Fruit fly (Drosophila melanogaster) whole organism, wandering third instar larva: ENCODE data around the gene Alms1b.

Experiments used
- Abd-B ChIP-seq: fragments of >200 bp; optimal IDR thresholded peaks from 2 replicates; lab custom pipeline; 2017; ENCODE audit warnings: missing biosample characterization, missing genetic modification characterization
- CG9705 ChIP-seq: fragments of 200-800 bp; sonication (Bioruptor generic); optimal IDR thresholded peaks from 2 replicates; lab custom pipeline; 2018; ENCODE audit warnings: missing biosample characterization, mild to moderate bottlenecking, missing genetic modification characterization
- HLH106 ChIP-seq: fragments of 200-800 bp; optimal IDR thresholded peaks from 3 replicates; lab custom pipeline; 2019; ENCODE audit warnings: missing biosample characterization, mild to moderate bottlenecking, missing genetic modification characterization, moderate library complexity
- Jra ChIP-seq: sonication (Bioruptor generic); optimal IDR thresholded peaks from 2 replicates; lab custom pipeline; 2016; ENCODE audit warnings: missing biosample characterization, missing genetic modification characterization
- Mio ChIP-seq: sonication (Bioruptor generic); optimal IDR thresholded peaks from 2 replicates; lab custom pipeline; 2016; ENCODE audit warnings: missing biosample characterization, missing genetic modification characterization
- OdsH ChIP-seq: fragments of 200-800 bp; sonication (Bioruptor generic); optimal IDR thresholded peaks from 2 replicates; lab custom pipeline; 2016; ENCODE audit warnings: missing biosample characterization, mild to moderate bottlenecking, missing genetic modification characterization
- Rel ChIP-seq, 2 experiments: fragments of 200-800 bp; sonication (Bioruptor generic) in 1 of 2; optimal IDR thresholded peaks; 2 replicates in 1 of 2; 3 replicates in 1 of 2; lab custom pipeline; 2016 to 2019; ENCODE audit warnings: mild to moderate bottlenecking in 2 of 2, missing biosample characterization in 2 of 2, missing genetic modification characterization in 2 of 2, moderate library complexity in 1 of 2
- fru ChIP-seq: fragments of 200-800 bp; sonication (Bioruptor generic); optimal IDR thresholded peaks from 3 replicates; lab custom pipeline; 2016; ENCODE audit warnings: missing biosample characterization, mild to moderate bottlenecking, missing genetic modification characterization
- jim ChIP-seq: fragments of 175-275, 200-325 bp; sonication (Bioruptor generic); optimal IDR thresholded peaks from 2 replicates; lab custom pipeline; 2016; ENCODE audit warnings: missing biosample characterization, mild to moderate bottlenecking, missing genetic modification characterization
- lola ChIP-seq: fragments of >200 bp; optimal IDR thresholded peaks from 2 replicates; lab custom pipeline; 2017; ENCODE audit warnings: missing biosample characterization, missing genetic modification characterization
- pan ChIP-seq: fragments of >200 bp; optimal IDR thresholded peaks from 2 replicates; lab custom pipeline; 2017
- sage ChIP-seq: fragments of 200-800 bp; sonication (Bioruptor generic); optimal IDR thresholded peaks from 2 replicates; lab custom pipeline; 2016; ENCODE audit warnings: missing biosample characterization, mild to moderate bottlenecking, missing genetic modification characterization
- usp ChIP-seq: fragments of >200 bp; optimal IDR thresholded peaks from 2 replicates; lab custom pipeline; 2017; ENCODE audit warnings: missing biosample characterization, missing genetic modification characterization

- TF ChIP-seq Rel (GFP tag; optimal IDR thresholded peaks at IDR 0.05; lab: Kevin White, UChicago) (no peak), Rel (tag; optimal IDR thresholded peaks at IDR 0.05; lab: Kevin White, UChicago) (no peak), lola (GFP tag; lab: Kevin White, UChicago) (no peak), fru (GFP tag; lab: Kevin White, UChicago) (no peak), Abd-B (no peak), usp (GFP tag; lab: Kevin White, UChicago) (no peak), HLH106 (tag; lab: Kevin White, UChicago) (no peak), jim (GFP tag; lab: Kevin White, UChicago) (no peak), pan (lab: Kevin White, UChicago) (no peak), OdsH (GFP tag; lab: Kevin White, UChicago) (no peak), sage (GFP tag; lab: Kevin White, UChicago) (no peak), Mio (GFP tag; lab: Kevin White, UChicago) (no peak), CG9705 (no peak), Jra (GFP tag; lab: Kevin White, UChicago) (no peak)
Measured at dm6 chrX:4675054-4675453, 44.3 kb upstream of the Alms1b start.
